Fruit fly (Drosophila melanogaster) whole organism, prepupa: ENCODE data around the gene Pex7.

ENCODE experiments used
- Blimp-1 ChIP-seq: fragments of 200-800 bp; sonication (Bioruptor generic); optimal IDR thresholded peaks from 3 replicates; lab custom pipeline; 2017; ENCODE audit warnings: missing biosample characterization, missing genetic modification characterization, mild to moderate bottlenecking, moderate library complexity, missing genetic modification reagents
- CG10631 ChIP-seq: fragments of 200-800 bp; sonication (Bioruptor generic); optimal IDR thresholded peaks from 2 replicates; lab custom pipeline; 2016; ENCODE audit warnings: missing biosample characterization, missing genetic modification characterization
- CG10669 ChIP-seq: fragments of 200-800 bp; sonication (Bioruptor generic); optimal IDR thresholded peaks from 3 replicates; lab custom pipeline; 2018; ENCODE audit warnings: missing biosample characterization, mild to moderate bottlenecking, missing genetic modification characterization, moderate library complexity
- CG11294 ChIP-seq: fragments of 200-800 bp; sonication (Bioruptor generic); IDR thresholded peaks from 2 replicates; pipeline ENCODE4 v1.3.6; 2022; ENCODE audit warnings: missing biosample characterization, missing genetic modification characterization
- CG11762 ChIP-seq: fragments of 200-800 bp; sonication (Bioruptor generic); optimal IDR thresholded peaks from 3 replicates; lab custom pipeline; 2016; ENCODE audit warnings: missing biosample characterization, missing genetic modification characterization; ENCODE audit not compliant: insufficient read depth
- CG11902 ChIP-seq: fragments of 200-800 bp; sonication (Bioruptor generic); optimal IDR thresholded peaks from 3 replicates; lab custom pipeline; 2016; ENCODE audit warnings: missing biosample characterization, missing genetic modification characterization
- CG15336 ChIP-seq: fragments of 200-800 bp; sonication (Bioruptor generic); IDR thresholded peaks from 2 replicates; pipeline ENCODE4 v1.3.6; 2022; ENCODE audit warnings: missing biosample characterization, missing genetic modification characterization
- CG3032 ChIP-seq: fragments of 200-800 bp; optimal IDR thresholded peaks from 2 replicates; lab custom pipeline; 2019; ENCODE audit warnings: missing biosample characterization, mild to moderate bottlenecking, missing genetic modification characterization, moderate library complexity
- CG31627 ChIP-seq: fragments of 200-800 bp; sonication (Bioruptor generic); optimal IDR thresholded peaks from 3 replicates; lab custom pipeline; 2016; ENCODE audit warnings: missing biosample characterization, missing genetic modification characterization
- CG32006 ChIP-seq: fragments of 200-800 bp; sonication (Bioruptor generic); optimal IDR thresholded peaks from 3 replicates; lab custom pipeline; 2017; ENCODE audit warnings: missing biosample characterization, mild to moderate bottlenecking, missing genetic modification characterization
- CG34406 ChIP-seq: fragments of 200-800 bp; sonication (Bioruptor generic); optimal IDR thresholded peaks from 3 replicates; lab custom pipeline; 2016; ENCODE audit warnings: missing biosample characterization, missing genetic modification characterization
- CG3919 ChIP-seq: fragments of 200-800 bp; sonication (Bioruptor generic); optimal IDR thresholded peaks from 3 replicates; lab custom pipeline; 2016; ENCODE audit warnings: missing biosample characterization, missing genetic modification characterization
- CG4318 ChIP-seq: fragments of 200-800 bp; sonication (Bioruptor generic); optimal IDR thresholded peaks from 3 replicates; lab custom pipeline; 2017; ENCODE audit warnings: missing biosample characterization, mild to moderate bottlenecking, missing genetic modification characterization
- CG6276 ChIP-seq: fragments of 200-800 bp; sonication (Bioruptor generic); optimal IDR thresholded peaks from 2 replicates; lab custom pipeline; 2017; ENCODE audit warnings: missing biosample characterization, mild to moderate bottlenecking, missing genetic modification characterization
- CG6792 ChIP-seq: fragments of 200-800 bp; sonication (Bioruptor generic); optimal IDR thresholded peaks from 3 replicates; lab custom pipeline; 2016; ENCODE audit warnings: missing biosample characterization, missing genetic modification characterization
- CG6808 ChIP-seq: fragments of 200-800 bp; sonication (Bioruptor generic); optimal IDR thresholded peaks from 3 replicates; lab custom pipeline; 2017; ENCODE audit warnings: missing biosample characterization, missing genetic modification characterization, mild to moderate bottlenecking, moderate library complexity, missing genetic modification reagents
- CG6854 ChIP-seq: fragments of 200-800 bp; sonication (Bioruptor generic); optimal IDR thresholded peaks from 2 replicates; lab custom pipeline; 2017; ENCODE audit warnings: missing biosample characterization, mild to moderate bottlenecking, missing genetic modification characterization
- CG7368 ChIP-seq: fragments of 200-800 bp; sonication (Bioruptor generic); optimal IDR thresholded peaks from 3 replicates; lab custom pipeline; 2016; ENCODE audit warnings: missing biosample characterization, missing genetic modification characterization
- CG8119 ChIP-seq: fragments of 200-800 bp; sonication (Bioruptor generic); IDR thresholded peaks from 3 replicates; pipeline ENCODE4 v1.3.6; 2022; ENCODE audit warnings: missing biosample characterization, missing genetic modification characterization
- CG8319 ChIP-seq: fragments of 200-800 bp; sonication (Bioruptor generic); optimal IDR thresholded peaks from 3 replicates; lab custom pipeline; 2016; ENCODE audit warnings: missing biosample characterization, missing genetic modification characterization
- CG8632 ChIP-seq: fragments of 200-800 bp; sonication (Bioruptor generic); optimal IDR thresholded peaks from 3 replicates; lab custom pipeline; 2016; ENCODE audit warnings: missing biosample characterization, missing genetic modification characterization
- CG9139 ChIP-seq: fragments of 200-800 bp; sonication (Bioruptor generic); optimal IDR thresholded peaks from 3 replicates; lab custom pipeline; 2017; ENCODE audit warnings: missing biosample characterization, mild to moderate bottlenecking, missing genetic modification characterization
- Eip75B ChIP-seq: fragments of 200-800 bp; sonication (Bioruptor generic); optimal IDR thresholded peaks from 3 replicates; lab custom pipeline; 2016; ENCODE audit warnings: missing biosample characterization, missing genetic modification characterization
- Eip78C ChIP-seq: fragments of 200-800 bp; sonication (Bioruptor generic); peaks from one replicate; lab custom pipeline; 2016; ENCODE audit warnings: missing biosample characterization, missing genetic modification characterization
- Ets21C ChIP-seq: fragments of 200-800 bp; sonication (Bioruptor generic); optimal IDR thresholded peaks from 3 replicates; lab custom pipeline; 2016; ENCODE audit warnings: missing biosample characterization, missing genetic modification characterization
- Ets96B ChIP-seq: fragments of 200-800 bp; optimal IDR thresholded peaks from 2 replicates; lab custom pipeline; 2019; ENCODE audit warnings: missing biosample characterization, mild to moderate bottlenecking, missing genetic modification characterization, moderate library complexity
- Gug ChIP-seq: fragments of 200-800 bp; sonication (Bioruptor generic); IDR thresholded peaks from 2 replicates; pipeline ENCODE4 v1.3.6; 2022; ENCODE audit warnings: missing biosample characterization, missing genetic modification characterization
- Hr4 ChIP-seq: fragments of 200-800 bp; sonication (Bioruptor generic); optimal IDR thresholded peaks from 3 replicates; lab custom pipeline; 2016; ENCODE audit warnings: missing biosample characterization, missing genetic modification characterization
- Lpt ChIP-seq: fragments of 200-800 bp; sonication (Bioruptor generic); optimal IDR thresholded peaks from 3 replicates; lab custom pipeline; 2016; ENCODE audit warnings: missing biosample characterization, missing genetic modification characterization
- Sox102F ChIP-seq: fragments of 200-800 bp; sonication (Bioruptor generic); optimal IDR thresholded peaks from 2 replicates; lab custom pipeline; 2016; ENCODE audit warnings: missing biosample characterization, mild to moderate bottlenecking, missing genetic modification characterization
- Sox14 ChIP-seq: fragments of 200-800 bp; sonication (Bioruptor generic); optimal IDR thresholded peaks from 3 replicates; lab custom pipeline; 2016; ENCODE audit warnings: missing biosample characterization, missing genetic modification characterization
- Sox15 ChIP-seq: fragments of 200-800 bp; sonication (Bioruptor generic); optimal IDR thresholded peaks from 3 replicates; lab custom pipeline; 2016; ENCODE audit warnings: missing biosample characterization, missing genetic modification characterization
- achi ChIP-seq: fragments of 200-800 bp; sonication (Bioruptor generic); optimal IDR thresholded peaks from 3 replicates; lab custom pipeline; 2016; ENCODE audit warnings: missing biosample characterization, missing genetic modification characterization
- acj6 ChIP-seq: fragments of 200-800 bp; sonication (Bioruptor generic); optimal IDR thresholded peaks from 3 replicates; lab custom pipeline; 2016; ENCODE audit warnings: missing biosample characterization, missing genetic modification characterization
- cyc ChIP-seq: fragments of 200-800 bp; sonication (Bioruptor generic); optimal IDR thresholded peaks from 3 replicates; lab custom pipeline; 2016; ENCODE audit warnings: missing biosample characterization, missing genetic modification characterization
- dac ChIP-seq: fragments of 200-800 bp; sonication (Bioruptor generic); optimal IDR thresholded peaks from 2 replicates; lab custom pipeline; 2017; ENCODE audit warnings: missing biosample characterization, mild to moderate bottlenecking, missing genetic modification characterization
- dsx ChIP-seq: fragments of 200-800 bp; optimal IDR thresholded peaks from 3 replicates; lab custom pipeline; 2019; ENCODE audit warnings: missing biosample characterization, mild to moderate bottlenecking, missing genetic modification characterization, moderate library complexity; ENCODE audit not compliant: poor library complexity, severe bottlenecking
- eg ChIP-seq: fragments of 200-800 bp; sonication (Bioruptor generic); IDR thresholded peaks from 3 replicates; pipeline ENCODE4 v1.3.6; 2022; ENCODE audit warnings: missing biosample characterization, missing genetic modification characterization
- esn ChIP-seq: fragments of 200-800 bp; sonication (Bioruptor generic); optimal IDR thresholded peaks from 2 replicates; lab custom pipeline; 2016; ENCODE audit warnings: missing biosample characterization, mild to moderate bottlenecking, missing genetic modification characterization, moderate library complexity
- fd85E ChIP-seq: fragments of 200-800 bp; sonication (Bioruptor generic); optimal IDR thresholded peaks from 3 replicates; lab custom pipeline; 2016; ENCODE audit warnings: missing biosample characterization, missing genetic modification characterization
- fkh ChIP-seq: fragments of 200-800 bp; sonication (Bioruptor generic); optimal IDR thresholded peaks from 3 replicates; lab custom pipeline; 2017; ENCODE audit warnings: missing biosample characterization, mild to moderate bottlenecking, missing genetic modification characterization, moderate library complexity
- lz ChIP-seq: fragments of 200-800 bp; sonication (Bioruptor generic); optimal IDR thresholded peaks from 3 replicates; lab custom pipeline; 2016; ENCODE audit warnings: missing biosample characterization, missing genetic modification characterization
- net ChIP-seq: fragments of 200-800 bp; sonication (Bioruptor generic); optimal IDR thresholded peaks from 3 replicates; lab custom pipeline; 2016; ENCODE audit warnings: missing biosample characterization, missing genetic modification characterization
- pdm3 ChIP-seq: fragments of 200-800 bp; sonication (Bioruptor generic); optimal IDR thresholded peaks from 3 replicates; lab custom pipeline; 2016; ENCODE audit warnings: missing biosample characterization, missing genetic modification characterization
- salr ChIP-seq, 2 experiments: fragments of 200-800 bp; sonication (Bioruptor generic); optimal IDR thresholded peaks; 3 replicates each; lab custom pipeline; 2016 to 2018; ENCODE audit warnings: missing biosample characterization in 2 of 2, missing genetic modification characterization in 2 of 2, mild to moderate bottlenecking in 1 of 2
- spab ChIP-seq: fragments of 200-800 bp; sonication (Bioruptor generic); optimal IDR thresholded peaks from 2 replicates; lab custom pipeline; 2017; ENCODE audit warnings: missing biosample characterization, mild to moderate bottlenecking, missing genetic modification characterization, missing genetic modification reagents
- ss ChIP-seq, 2 experiments: fragments of 200-800 bp; sonication (Bioruptor generic); optimal IDR thresholded peaks; 2 replicates in 1 of 2; 3 replicates in 1 of 2; lab custom pipeline; 2017 to 2018; ENCODE audit warnings: mild to moderate bottlenecking in 2 of 2, missing biosample characterization in 2 of 2, missing genetic modification characterization in 2 of 2, moderate library complexity in 1 of 2
- topi ChIP-seq: fragments of 200-800 bp; sonication (Bioruptor generic); optimal IDR thresholded peaks from 3 replicates; lab custom pipeline; 2016; ENCODE audit warnings: missing biosample characterization, missing genetic modification characterization

Gene Pex7

DNA sequence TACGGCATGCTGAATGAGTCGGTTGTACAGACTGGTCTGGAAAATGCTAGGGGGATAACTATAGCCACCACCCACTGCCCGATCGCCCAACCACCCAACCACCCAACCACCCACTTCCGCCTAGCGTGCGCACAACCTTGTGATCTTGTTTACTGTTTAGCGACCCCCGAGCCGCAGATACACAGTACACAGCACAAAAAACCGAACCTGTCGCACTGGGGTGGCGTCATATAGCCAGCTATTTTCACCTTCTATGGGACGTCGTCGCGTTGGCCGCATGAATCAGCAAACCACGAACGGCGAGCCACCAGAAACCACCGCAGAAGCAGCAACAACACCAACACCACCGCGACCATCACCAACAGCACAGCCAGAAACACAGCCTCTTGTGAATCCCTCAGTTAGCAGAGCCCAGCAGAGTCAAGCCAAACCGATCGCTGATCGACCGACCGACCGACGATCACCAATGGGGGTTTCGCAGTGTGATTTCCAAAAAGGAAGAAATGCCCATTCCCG is 28.1 kb downstream of the Pex7 start:
- no peak for TF ChIP-seq CG7368
- no peak for TF ChIP-seq net (GFP tag; lab: Kevin White, UChicago)
- no peak for TF ChIP-seq CG34406 (GFP tag; lab: Kevin White, UChicago)
- TF ChIP-seq CG3032 (tag; lab: Kevin White, UChicago), result no peak
- TF ChIP-seq CG11762 (GFP tag; lab: Kevin White, UChicago), result no peak
- TF ChIP-seq CG8119 (GFP tag; lab: Robert Waterston, UW), result no peak
- TF ChIP-seq ss (GFP tag; optimal IDR thresholded peaks at IDR 0.05; lab: Kevin White, UChicago), result no peak
- TF ChIP-seq Hr4 (GFP tag; lab: Kevin White, UChicago), result no peak
- no peak for TF ChIP-seq Sox15 (GFP tag; lab: Kevin White, UChicago)
- TF ChIP-seq Ets21C (GFP tag; lab: Kevin White, UChicago), result no peak
- no peak for TF ChIP-seq Eip75B
- no peak for TF ChIP-seq Eip78C (GFP tag; lab: Kevin White, UChicago)
- TF ChIP-seq CG6792 (GFP tag; lab: Kevin White, UChicago), result no peak
- TF ChIP-seq Sox14, result no peak
- no peak for TF ChIP-seq dac (GFP tag; lab: Kevin White, UChicago)
- TF ChIP-seq lz (GFP tag; lab: Kevin White, UChicago), result no peak
- TF ChIP-seq CG32006, result no peak
- TF ChIP-seq CG10631 (GFP tag; lab: Kevin White, UChicago), result no peak
- TF ChIP-seq Lpt, result no peak
- no peak for TF ChIP-seq spab (GFP tag; lab: Kevin White, UChicago)

DNA sequence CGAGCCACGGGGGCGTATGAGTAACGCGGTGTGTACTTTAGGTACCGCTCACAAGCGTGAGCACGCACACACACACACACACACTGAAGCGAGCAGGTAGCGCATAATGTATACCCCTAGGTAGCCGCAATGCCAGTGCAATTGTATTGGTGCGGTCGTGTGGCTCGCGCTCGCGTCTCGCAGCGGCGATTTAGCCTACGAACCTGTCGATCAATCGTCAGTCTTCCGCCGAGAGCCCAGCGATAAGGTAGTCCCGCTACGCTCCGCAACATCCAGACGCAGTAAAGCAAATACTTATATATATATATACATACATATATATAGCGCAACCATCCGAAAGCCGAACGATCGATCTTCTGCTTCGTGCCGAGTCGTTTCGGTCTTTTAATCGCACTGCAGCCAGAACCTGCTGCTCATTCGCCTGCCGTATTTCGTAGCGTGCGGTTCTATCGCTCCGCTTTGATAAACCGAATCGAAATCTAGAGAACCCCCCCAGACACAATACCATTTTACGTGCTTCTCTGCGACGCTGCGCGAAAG is 28.7 kb downstream of the Pex7 start, which contains the start of gene hry:
Gene hry, plus strand, starts transcription at position 215 of the 540 bp plus-strand sequence.
- TF ChIP-seq spab (GFP tag; lab: Kevin White, UChicago), result peak; percentile 2
- peak; percentile 74 for TF ChIP-seq Blimp-1 (GFP tag; lab: Kevin White, UChicago)
- TF ChIP-seq fd85E, result peak; percentile 59
- peak; percentile 90 for TF ChIP-seq fkh (GFP tag; lab: Kevin White, UChicago)
- TF ChIP-seq Ets96B (tag; lab: Kevin White, UChicago), result peak; percentile 24
- peak; percentile 25 for TF ChIP-seq esn
- TF ChIP-seq CG11294, result no peak
- no peak; the same call in 1 of the 2 replicates for TF ChIP-seq Gug (GFP tag; lab: Robert Waterston, UW)
- TF ChIP-seq topi (GFP tag; lab: Kevin White, UChicago), result peak; percentile 46
- no peak for TF ChIP-seq cyc
- TF ChIP-seq CG3919, result peak; percentile 67
- TF ChIP-seq CG4318, result no peak
- TF ChIP-seq CG15336 (GFP tag; lab: Robert Waterston, UW), result peak; percentile 59
- TF ChIP-seq salr (GFP tag; optimal IDR thresholded peaks at IDR 0.05; lab: Kevin White, UChicago), result no peak
- TF ChIP-seq ss (GFP tag; optimal IDR thresholded peaks at IDR 0.05; lab: Kevin White, UChicago), result peak; percentile 74 to 88
- peak; percentile 61 for TF ChIP-seq CG6808
- TF ChIP-seq eg (GFP tag; lab: Robert Waterston, UW), result peak; percentile 62; the same call in 2 of the 3 replicates
- TF ChIP-seq CG31627 (GFP tag; lab: Kevin White, UChicago), result no peak
- TF ChIP-seq Eip75B, result peak; percentile 61
- peak; percentile 19 for TF ChIP-seq CG3032 (tag; lab: Kevin White, UChicago)
- peak; percentile 74 for TF ChIP-seq CG9139 (GFP tag; lab: Kevin White, UChicago)
- no peak for TF ChIP-seq CG11902 (GFP tag; lab: Kevin White, UChicago)
- TF ChIP-seq pdm3, result no peak
- TF ChIP-seq Sox102F (GFP tag; lab: Kevin White, UChicago), result peak; percentile 59
- TF ChIP-seq CG6276, result peak; percentile 45
- peak; percentile 73 for TF ChIP-seq dsx
- TF ChIP-seq CG32006, result peak; percentile 0
- TF ChIP-seq achi (GFP tag; lab: Kevin White, UChicago), result peak; percentile 19
- no peak for TF ChIP-seq CG8319 (GFP tag; lab: Kevin White, UChicago)
- TF ChIP-seq net (GFP tag; lab: Kevin White, UChicago), result peak; percentile 65
- no peak for TF ChIP-seq CG10631 (GFP tag; lab: Kevin White, UChicago)
- peak; percentile 10 for TF ChIP-seq acj6
- peak; percentile 4 for TF ChIP-seq CG10669 (GFP tag; lab: Kevin White, UChicago)
- no peak for TF ChIP-seq Hr4 (GFP tag; lab: Kevin White, UChicago)
- no peak for TF ChIP-seq Sox15 (GFP tag; lab: Kevin White, UChicago)
- TF ChIP-seq CG6854 (GFP tag; lab: Kevin White, UChicago), result peak; percentile 94
- peak; percentile 17 for TF ChIP-seq CG8632 (GFP tag; lab: Kevin White, UChicago)
- TF ChIP-seq Lpt, result peak; percentile 29
